Worm (Caenorhabditis elegans) whole organism, L1 larva: ENCODE data around the gene R11G1.7.

ENCODE experiments used
- C04F5.9 ChIP-seq: sonication (generic microtip); optimal IDR thresholded peaks from 2 replicates; lab custom pipeline; 2016; ENCODE audit warnings: missing genetic modification characterization, missing compliant biosample characterization
- C16A3.4 ChIP-seq: fragments of 150-350 bp; optimal IDR thresholded peaks from 2 replicates; lab custom pipeline; 2014; ENCODE audit warnings: missing biosample characterization, missing genetic modification characterization
- C34B4.2 ChIP-seq: sonication (generic microtip); optimal IDR thresholded peaks from 2 replicates; lab custom pipeline; 2017; ENCODE audit warnings: mild to moderate bottlenecking, missing genetic modification characterization, missing compliant biosample characterization
- F16B12.6 ChIP-seq: fragments of 150-350 bp; optimal IDR thresholded peaks from 2 replicates; lab custom pipeline; 2014; ENCODE audit warnings: missing biosample characterization, missing genetic modification characterization
- Y116A8C.19 ChIP-seq: sonication (generic microtip); optimal IDR thresholded peaks from 2 replicates; lab custom pipeline; 2016; ENCODE audit warnings: missing compliant biosample characterization, missing genetic modification characterization, borderline replicate concordance
- aha-1 ChIP-seq: fragments of 150-350 bp; optimal IDR thresholded peaks from 2 replicates; lab custom pipeline; 2014; ENCODE audit warnings: missing biosample characterization, missing genetic modification characterization
- alr-1 ChIP-seq: fragments of 200-800 bp; sonication (Bioruptor generic); optimal IDR thresholded peaks from 2 replicates; lab custom pipeline; 2018; ENCODE audit warnings: borderline replicate concordance, mild to moderate bottlenecking, missing genetic modification characterization, missing compliant biosample characterization
- ama-1 ChIP-seq: fragments of 150-350 bp; optimal IDR thresholded peaks from 2 replicates; lab custom pipeline; 2014
- ceh-8 ChIP-seq: fragments of 200-800 bp; sonication (Bioruptor generic); optimal IDR thresholded peaks from 2 replicates; lab custom pipeline; 2018; ENCODE audit warnings: mild to moderate bottlenecking, missing genetic modification characterization, moderate library complexity, missing compliant biosample characterization
- ceh-82 ChIP-seq, 3 experiments: fragments of 150-350 bp in 1 of 3; sonication (generic microtip) in 2 of 3; optimal IDR thresholded peaks; 2 replicates each; lab custom pipeline; 2014 to 2017; ENCODE audit warnings: missing biosample characterization in 3 of 3, missing genetic modification characterization in 3 of 3
- ceh-88 ChIP-seq: fragments of 200-800 bp; sonication (Bioruptor generic); IDR thresholded peaks from 2 replicates; pipeline ENCODE4 v1.3.6; 2022; ENCODE audit warnings: missing genetic modification characterization, missing compliant biosample characterization
- dpl-1 ChIP-seq, 3 experiments: fragments of 150-350 bp in 2 of 3; sonication (generic microtip) in 1 of 3; optimal IDR thresholded peaks; 2 replicates each; lab custom pipeline; 2014 to 2017; ENCODE audit warnings: missing biosample characterization in 3 of 3, missing genetic modification characterization in 3 of 3, missing genetic modification reagents in 3 of 3
- dsc-1 ChIP-seq: sonication (generic microtip); optimal IDR thresholded peaks from 2 replicates; lab custom pipeline; 2016; ENCODE audit warnings: mild to moderate bottlenecking, missing genetic modification characterization, missing compliant biosample characterization
- efl-1 ChIP-seq, 4 experiments: fragments of 150-350 bp; optimal IDR thresholded peaks in 3 of 4; peaks in 1 of 4; 1 replicate in 1 of 4; 2 replicates in 3 of 4; lab custom pipeline; 2014; ENCODE audit warnings: missing biosample characterization in 2 of 4, missing genetic modification characterization in 2 of 4, missing genetic modification reagents in 2 of 4
- elt-2 ChIP-seq: sonication (generic microtip); optimal IDR thresholded peaks from 2 replicates; lab custom pipeline; 2016; ENCODE audit warnings: missing genetic modification characterization, mild to moderate bottlenecking, inconsistent platforms, missing compliant biosample characterization, missing genetic modification reagents
- elt-3 ChIP-seq, 6 experiments: fragments of 150-350 bp in 1 of 6; sonication (generic microtip); optimal IDR thresholded peaks; 2 replicates each; lab custom pipeline; 2017 to 2018; ENCODE audit warnings: missing biosample characterization in 6 of 6, missing genetic modification characterization in 6 of 6, inconsistent platforms in 1 of 6
- fkh-4 ChIP-seq: sonication (generic microtip); optimal IDR thresholded peaks from 2 replicates; lab custom pipeline; 2016; ENCODE audit warnings: missing compliant biosample characterization, missing genetic modification characterization, borderline replicate concordance
- fkh-8 ChIP-seq: sonication (generic microtip); optimal IDR thresholded peaks from 2 replicates; lab custom pipeline; 2016; ENCODE audit warnings: mild to moderate bottlenecking, missing genetic modification characterization, missing compliant biosample characterization
- grh-1 ChIP-seq: fragments of 200-800 bp; sonication (Bioruptor generic); IDR thresholded peaks from 2 replicates; pipeline ENCODE4 v1.3.6; 2022; ENCODE audit warnings: missing genetic modification reagents, missing genetic modification characterization, missing compliant biosample characterization
- hpl-2 ChIP-seq: fragments of 150-350 bp; optimal IDR thresholded peaks from 2 replicates; lab custom pipeline; 2014; ENCODE audit warnings: missing biosample characterization, missing genetic modification reagents, missing genetic modification characterization
- irx-1 ChIP-seq: sonication (generic microtip); optimal IDR thresholded peaks from 2 replicates; lab custom pipeline; 2016; ENCODE audit warnings: missing genetic modification characterization, missing compliant biosample characterization
- jun-1 ChIP-seq: fragments of 150-350 bp; optimal IDR thresholded peaks from 2 replicates; lab custom pipeline; 2014; ENCODE audit warnings: missing biosample characterization, missing genetic modification reagents, missing genetic modification characterization
- lin-13 ChIP-seq: fragments of 150-350 bp; optimal IDR thresholded peaks from 2 replicates; lab custom pipeline; 2014; ENCODE audit warnings: missing biosample characterization, missing genetic modification reagents, missing genetic modification characterization
- lin-14 ChIP-seq: fragments of 200-800 bp; sonication (Bioruptor generic); optimal IDR thresholded peaks from 2 replicates; lab custom pipeline; 2018; ENCODE audit warnings: mild to moderate bottlenecking, missing genetic modification characterization, moderate library complexity, missing compliant biosample characterization
- lin-15B ChIP-seq: fragments of 150-350 bp; sonication (generic microtip); optimal IDR thresholded peaks from 3 replicates; lab custom pipeline; 2014; ENCODE audit warnings: missing biosample characterization, missing genetic modification characterization
- lin-35 ChIP-seq, 2 experiments: fragments of 150-350 bp; optimal IDR thresholded peaks; 2 replicates each; lab custom pipeline; 2014; ENCODE audit warnings: missing biosample characterization in 2 of 2, missing genetic modification characterization in 2 of 2, missing genetic modification reagents in 2 of 2
- lir-3 ChIP-seq: sonication (generic microtip); optimal IDR thresholded peaks from 2 replicates; lab custom pipeline; 2016; ENCODE audit warnings: mild to moderate bottlenecking, missing genetic modification characterization, moderate library complexity, missing compliant biosample characterization; ENCODE audit not compliant: poor library complexity
- mab-9 ChIP-seq: fragments of 200-800 bp; sonication (Bioruptor generic); IDR thresholded peaks from 2 replicates; pipeline ENCODE4 v1.3.6; 2022; ENCODE audit warnings: missing genetic modification reagents, missing genetic modification characterization, missing compliant biosample characterization
- mdl-1 ChIP-seq, 2 experiments: fragments of 150-350 bp; optimal IDR thresholded peaks; 2 replicates each; lab custom pipeline; 2014 to 2017; ENCODE audit warnings: missing biosample characterization in 2 of 2, missing genetic modification characterization in 2 of 2, inconsistent platforms in 1 of 2
- nhr-11 ChIP-seq: fragments of 150-350 bp; optimal IDR thresholded peaks from 2 replicates; lab custom pipeline; 2014; ENCODE audit warnings: missing biosample characterization, missing genetic modification characterization
- nhr-12 ChIP-seq: sonication (generic microtip); optimal IDR thresholded peaks from 2 replicates; lab custom pipeline; 2017; ENCODE audit warnings: missing biosample characterization, missing genetic modification characterization
- nhr-237 ChIP-seq: fragments of 150-350 bp; optimal IDR thresholded peaks from 2 replicates; lab custom pipeline; 2014; ENCODE audit warnings: missing biosample characterization, missing genetic modification characterization
- nhr-28 ChIP-seq: fragments of 150-350 bp; optimal IDR thresholded peaks from 2 replicates; lab custom pipeline; 2014; ENCODE audit warnings: missing biosample characterization, missing genetic modification characterization
- nhr-47 ChIP-seq: sonication (generic microtip); optimal IDR thresholded peaks from 2 replicates; lab custom pipeline; 2016; ENCODE audit warnings: mild to moderate bottlenecking, missing genetic modification characterization, moderate library complexity, missing compliant biosample characterization
- nhr-71 ChIP-seq: sonication (generic microtip); optimal IDR thresholded peaks from 2 replicates; lab custom pipeline; 2016; ENCODE audit warnings: mild to moderate bottlenecking, missing genetic modification characterization, moderate library complexity, missing compliant biosample characterization
- nhr-77 ChIP-seq: fragments of 150-350 bp; optimal IDR thresholded peaks from 2 replicates; lab custom pipeline; 2014; ENCODE audit warnings: missing biosample characterization, missing genetic modification characterization
- nhr-84 ChIP-seq: sonication (generic microtip); optimal IDR thresholded peaks from 2 replicates; lab custom pipeline; 2017; ENCODE audit warnings: missing biosample characterization, missing genetic modification characterization
- pax-3 ChIP-seq: fragments of 200-800 bp; sonication (Bioruptor generic); optimal IDR thresholded peaks from 2 replicates; lab custom pipeline; 2018; ENCODE audit warnings: mild to moderate bottlenecking, missing genetic modification characterization, moderate library complexity, missing compliant biosample characterization
- snpc-4 ChIP-seq: fragments of 150-350 bp; optimal IDR thresholded peaks from 2 replicates; lab custom pipeline; 2014; ENCODE audit warnings: missing biosample characterization, missing genetic modification characterization
- snu-23 ChIP-seq: sonication (generic microtip); optimal IDR thresholded peaks from 2 replicates; lab custom pipeline; 2016; ENCODE audit warnings: missing genetic modification characterization, missing compliant biosample characterization
- sox-4 ChIP-seq: sonication (generic microtip); optimal IDR thresholded peaks from 2 replicates; lab custom pipeline; 2016; ENCODE audit warnings: missing genetic modification characterization, missing compliant biosample characterization
- sup-37 ChIP-seq: fragments of 200-800 bp; sonication (Bioruptor generic); optimal IDR thresholded peaks from 2 replicates; lab custom pipeline; 2018; ENCODE audit warnings: mild to moderate bottlenecking, missing genetic modification characterization, missing compliant biosample characterization
- swsn-7 ChIP-seq: sonication (generic microtip); optimal IDR thresholded peaks from 2 replicates; lab custom pipeline; 2016; ENCODE audit warnings: missing genetic modification characterization, missing compliant biosample characterization
- tbx-2 ChIP-seq: sonication (generic microtip); optimal IDR thresholded peaks from 2 replicates; lab custom pipeline; 2016; ENCODE audit warnings: missing genetic modification characterization, missing compliant biosample characterization
- tlp-1 ChIP-seq: fragments of 150-350 bp; optimal IDR thresholded peaks from 2 replicates; lab custom pipeline; 2014; ENCODE audit warnings: missing biosample characterization, missing genetic modification characterization
- unc-30 ChIP-seq: sonication (generic microtip); optimal IDR thresholded peaks from 2 replicates; lab custom pipeline; 2017; ENCODE audit warnings: missing biosample characterization, missing genetic modification characterization
- unc-98 ChIP-seq: fragments of 200-800 bp; sonication (Bioruptor generic); IDR thresholded peaks from 2 replicates; pipeline ENCODE4 v1.3.6; 2022; ENCODE audit warnings: missing genetic modification characterization, missing compliant biosample characterization
- vab-15 ChIP-seq: sonication (generic microtip); optimal IDR thresholded peaks from 2 replicates; lab custom pipeline; 2017; ENCODE audit warnings: missing genotype, mild to moderate bottlenecking, missing genetic modification characterization, missing compliant biosample characterization
- ztf-11 ChIP-seq, 2 experiments: sonication (generic microtip); optimal IDR thresholded peaks; 2 replicates each; lab custom pipeline; 2016 to 2017; ENCODE audit warnings: missing genetic modification characterization in 2 of 2, missing biosample characterization in 1 of 2, missing compliant biosample characterization in 1 of 2

The R11G1.7 gene

DNA sequence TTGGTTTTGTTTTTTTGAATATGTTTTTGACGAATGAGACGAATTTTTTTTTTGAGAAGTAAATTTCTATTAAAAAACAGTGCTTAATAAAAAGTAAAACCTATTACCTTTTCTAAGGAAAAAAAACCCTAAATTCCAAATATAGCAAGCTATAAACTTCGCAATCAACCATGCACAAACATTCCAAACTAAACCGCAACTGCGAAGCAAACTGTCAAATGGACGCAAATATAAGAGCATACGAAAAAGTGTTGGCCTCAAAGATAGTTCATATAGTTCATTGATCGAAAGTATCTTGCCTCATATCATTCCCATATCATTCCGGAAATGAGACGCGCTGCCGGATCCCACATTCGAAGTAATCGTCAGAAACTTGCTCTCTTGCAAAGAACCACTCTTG, 40.5 kb downstream of the R11G1.7 start, which contains the start of gene C01C4.3:
Gene C01C4.3, plus strand, starts transcription at position 301 of the 400 bp plus-strand sequence.
- TF ChIP-seq efl-1 (optimal IDR thresholded peaks at IDR 0.05; lab: Kevin White, UChicago) = no peak
- peak in 1 of 2 experiments; percentile 32 for TF ChIP-seq efl-1 (GFP tag; optimal IDR thresholded peaks at IDR 0.05 in 1 of 2; lab: Kevin White, UChicago)
- no peak for TF ChIP-seq elt-3 (tag; optimal IDR thresholded peaks at IDR 0.05; lab: Kevin White, UChicago)
- no peak for TF ChIP-seq hpl-2 (GFP tag; lab: Kevin White, UChicago)
- TF ChIP-seq dsc-1 (tag; lab: Kevin White, UChicago) = no peak
- TF ChIP-seq irx-1 (tag; lab: Kevin White, UChicago) = no peak
- TF ChIP-seq, all 84 proteins: peak for 1

DNA sequence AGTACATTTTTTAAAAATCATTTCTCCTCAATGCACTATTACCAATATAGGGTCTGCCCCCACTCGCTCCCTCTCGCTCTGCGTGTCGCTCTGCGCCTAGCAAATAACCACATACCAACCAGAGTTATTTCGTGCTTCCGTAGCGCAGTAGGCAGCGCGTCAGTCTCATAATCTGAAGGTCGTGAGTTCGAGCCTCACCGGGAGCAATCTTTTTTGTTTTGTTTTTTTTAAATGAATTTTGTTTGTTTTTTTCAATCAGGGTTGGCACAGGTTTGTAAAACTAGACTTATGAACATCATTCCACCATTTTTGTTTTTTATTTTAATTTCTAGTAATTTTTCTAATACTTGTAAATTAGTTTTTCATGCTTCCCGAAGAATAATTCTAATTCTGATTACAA, 41.6 kb downstream of the R11G1.7 start:
- TF ChIP-seq lin-35 (GFP tag; optimal IDR thresholded peaks at IDR 0.05; lab: Kevin White, UChicago) (peak in 1 of 2 experiments; percentile 74), lir-3 (tag; lab: Kevin White, UChicago) (no peak), nhr-84 (no peak), grh-1 (GFP tag; lab: Robert Waterston, UW) (no peak), ceh-82 (tag; optimal IDR thresholded peaks at IDR 0.05; lab: Kevin White, UChicago) (peak; percentile 44 to 66 (median 48)), fkh-4 (tag; lab: Kevin White, UChicago) (no peak), nhr-12 (tag; lab: Kevin White, UChicago) (no peak), vab-15 (tag; lab: Kevin White, UChicago) (no peak), lin-14 (GFP tag; lab: Kevin White, UChicago) (peak; percentile 72), tlp-1 (tag; lab: Kevin White, UChicago) (no peak), nhr-28 (tag; lab: Kevin White, UChicago) (no peak), C04F5.9 (tag; lab: Kevin White, UChicago) (no peak), unc-30 (tag; lab: Kevin White, UChicago) (no peak), ceh-8 (GFP tag; lab: Kevin White, UChicago) (peak; percentile 72), swsn-7 (tag; lab: Kevin White, UChicago) (peak; percentile 75), efl-1 (optimal IDR thresholded peaks at IDR 0.05; lab: Kevin White, UChicago) (peak; percentile 26 to 29), efl-1 (GFP tag; optimal IDR thresholded peaks at IDR 0.05 in 1 of 2; lab: Kevin White, UChicago) (peak in 1 of 2 experiments; percentile 94), sox-4 (peak; percentile 39), alr-1 (no peak), dsc-1 (tag; lab: Kevin White, UChicago) (peak; percentile 81), aha-1 (tag; lab: Kevin White, UChicago) (no peak), tbx-2 (tag; lab: Kevin White, UChicago) (peak; percentile 65), jun-1 (peak; percentile 6), lin-13 (GFP tag; lab: Kevin White, UChicago) (peak; percentile 33), fkh-8 (tag; lab: Kevin White, UChicago) (peak; percentile 55), C16A3.4 (tag; lab: Kevin White, UChicago) (peak; percentile 57), Y116A8C.19 (tag; lab: Kevin White, UChicago) (no peak), mab-9 (peak; percentile 63; the same call in 1 of the 2 replicates), snu-23 (GFP tag; lab: Kevin White, UChicago) (peak; percentile 82), nhr-71 (tag; lab: Kevin White, UChicago) (peak; percentile 79), elt-2 (tag; lab: Kevin White, UChicago) (peak; percentile 17), lin-15B (no peak), F16B12.6 (tag; lab: Kevin White, UChicago) (no peak), ztf-11 (tag; optimal IDR thresholded peaks at IDR 0.05; lab: Kevin White, UChicago) (peak in 1 of 2 experiments; percentile 56), nhr-77 (tag; lab: Kevin White, UChicago) (no peak), ama-1 (lab: Kevin White, UChicago) (no peak), mdl-1 (tag; optimal IDR thresholded peaks at IDR 0.05; lab: Kevin White, UChicago) (peak in 1 of 2 experiments; percentile 47), nhr-237 (tag; lab: Kevin White, UChicago) (no peak), sup-37 (GFP tag; lab: Kevin White, UChicago) (no peak), nhr-11 (no peak), C34B4.2 (tag; lab: Kevin White, UChicago) (no peak), unc-98 (GFP tag; lab: Robert Waterston, UW) (no peak), snpc-4 (tag; lab: Kevin White, UChicago) (no peak), ceh-88 (GFP tag; lab: Robert Waterston, UW) (no peak), pax-3 (tag; lab: Kevin White, UChicago) (peak; percentile 35), nhr-47 (peak; percentile 83), dpl-1 (GFP tag; optimal IDR thresholded peaks at IDR 0.05; lab: Kevin White, UChicago) (peak in 1 of 3 experiments; percentile 23)
